Fruit fly (Drosophila melanogaster) whole organism, embryonic: Measurements from ENCODE around the gene Nrx-IV.

Experiments used
- BtbVII ChIP-seq: fragments of 200-800 bp; sonication (Bioruptor generic); optimal IDR thresholded peaks from 3 replicates; lab custom pipeline; 2017; ENCODE audit warnings: missing biosample characterization, mild to moderate bottlenecking, missing genetic modification characterization
- CG10431 ChIP-seq: fragments of 200-800 bp; sonication (Bioruptor generic); optimal IDR thresholded peaks from 3 replicates; lab custom pipeline; 2018; ENCODE audit warnings: missing biosample characterization, mild to moderate bottlenecking, missing genetic modification characterization
- CG11695 ChIP-seq: fragments of 200-800 bp; sonication (Bioruptor generic); IDR thresholded peaks from 3 replicates; pipeline ENCODE4 v1.3.6; 2022; ENCODE audit warnings: missing biosample characterization, missing genetic modification characterization
- CG11723 ChIP-seq: fragments of 200-800 bp; sonication (Bioruptor generic); optimal IDR thresholded peaks from 2 replicates; lab custom pipeline; 2017; ENCODE audit warnings: missing biosample characterization, mild to moderate bottlenecking, missing genetic modification characterization
- CG14667 ChIP-seq: fragments of 200-800 bp; sonication (Bioruptor generic); IDR thresholded peaks from 2 replicates; pipeline ENCODE4 v1.3.6; 2022; ENCODE audit warnings: missing biosample characterization, missing genetic modification characterization
- CG2129 ChIP-seq: fragments of 200-800 bp; sonication (Bioruptor generic); IDR thresholded peaks from 2 replicates; pipeline ENCODE4 v1.3.6; 2022; ENCODE audit warnings: missing biosample characterization, missing genetic modification characterization; ENCODE audit not compliant: partially characterized antibody
- CG3995 ChIP-seq: fragments of 200-800 bp; sonication (Bioruptor generic); optimal IDR thresholded peaks from 3 replicates; lab custom pipeline; 2016; ENCODE audit warnings: missing biosample characterization, missing genetic modification characterization
- CG7357 ChIP-seq: fragments of 200-800 bp; sonication (Bioruptor generic); IDR thresholded peaks from 3 replicates; pipeline ENCODE4 v1.3.6; 2022; ENCODE audit warnings: missing biosample characterization, missing genetic modification characterization
- Dll ChIP-seq: fragments of 200-800 bp; sonication (Bioruptor generic); IDR thresholded peaks from 4 replicates; pipeline ENCODE4 v1.3.6; 2022; ENCODE audit warnings: missing biosample characterization, missing genetic modification characterization; ENCODE audit not compliant: partially characterized antibody
- Hmr ChIP-seq: fragments of 200-800 bp; sonication (Bioruptor generic); optimal IDR thresholded peaks from 3 replicates; lab custom pipeline; 2017; ENCODE audit warnings: mild to moderate bottlenecking, missing biosample characterization, missing genetic modification reagents, missing genetic modification characterization
- Hr3 ChIP-seq: fragments of 200-800 bp; sonication (Bioruptor generic); optimal IDR thresholded peaks from 3 replicates; lab custom pipeline; 2016; ENCODE audit warnings: missing biosample characterization, missing genetic modification characterization
- Hr78 ChIP-seq, 2 experiments: fragments of 200-800 bp in 1 of 2; fragments of >200 bp in 1 of 2; sonication (Bioruptor generic) in 1 of 2; optimal IDR thresholded peaks; 2 replicates each; lab custom pipeline; 2017 to 2019; ENCODE audit warnings: missing biosample characterization in 2 of 2, missing genetic modification characterization in 2 of 2, mild to moderate bottlenecking in 1 of 2, moderate library complexity in 1 of 2
- NC2α ChIP-seq: fragments of 200-800 bp; sonication (Bioruptor generic); optimal IDR thresholded peaks from 2 replicates; lab custom pipeline; 2016; ENCODE audit warnings: missing biosample characterization, missing genetic modification characterization
- ato ChIP-seq: fragments of 200-800 bp; sonication (Bioruptor generic); IDR thresholded peaks from 2 replicates; pipeline ENCODE4 v1.3.6; 2022; ENCODE audit warnings: missing biosample characterization, missing genetic modification characterization; ENCODE audit not compliant: partially characterized antibody
- ci ChIP-seq: fragments of 200-800 bp; sonication (Bioruptor generic); IDR thresholded peaks from 3 replicates; pipeline ENCODE4 v1.3.6; 2022; ENCODE audit warnings: missing biosample characterization, missing genetic modification characterization
- dan ChIP-seq: fragments of 200-800 bp; sonication (Bioruptor generic); IDR thresholded peaks from 2 replicates; pipeline ENCODE4 v1.3.6; 2022; ENCODE audit warnings: missing biosample characterization, missing genetic modification characterization
- nerfin-1 ChIP-seq: fragments of 200-800 bp; sonication (Bioruptor generic); optimal IDR thresholded peaks from 3 replicates; lab custom pipeline; 2019; ENCODE audit warnings: missing biosample characterization, mild to moderate bottlenecking, missing genetic modification characterization, moderate library complexity
- pb ChIP-seq: fragments of 200-800 bp; sonication (Bioruptor generic); optimal IDR thresholded peaks from 3 replicates; lab custom pipeline; 2016; ENCODE audit warnings: missing biosample characterization, missing genetic modification characterization
- salm ChIP-seq: fragments of 200-800 bp; sonication (Bioruptor generic); optimal IDR thresholded peaks from 2 replicates; lab custom pipeline; 2018; ENCODE audit warnings: missing biosample characterization, mild to moderate bottlenecking, missing genetic modification characterization
- tna ChIP-seq: fragments of 200-800 bp; sonication (Bioruptor generic); IDR thresholded peaks from 2 replicates; pipeline ENCODE4 v1.3.6; 2022; ENCODE audit warnings: missing biosample characterization, missing genetic modification characterization; ENCODE audit not compliant: partially characterized antibody
- ttk ChIP-seq: fragments of 200-800 bp; sonication (Bioruptor generic); IDR thresholded peaks from 2 replicates; pipeline ENCODE4 v2.1.2; 2022; ENCODE audit warnings: missing biosample characterization, missing genetic modification characterization
- vfl ChIP-seq: fragments of 200-800 bp; sonication (Bioruptor generic); optimal IDR thresholded peaks from 2 replicates; lab custom pipeline; 2016; ENCODE audit warnings: missing biosample characterization, missing genetic modification characterization

Gene Nrx-IV

dm6 chr3L:12205848-12206247 lies 59.5 kb downstream of the Nrx-IV start, which contains the start of gene Tsen54 (continued):
- TF ChIP-seq CG3995: no peak
- no peak for TF ChIP-seq vfl
- TF ChIP-seq Hmr (GFP tag; lab: Kevin White, UChicago): no peak
- TF ChIP-seq NC2α (GFP tag; lab: Kevin White, UChicago): no peak
- no peak for TF ChIP-seq Hr3 (GFP tag; lab: Kevin White, UChicago)
- no peak for TF ChIP-seq dan (GFP tag; lab: Robert Waterston, UW)
- no peak for TF ChIP-seq tna (GFP tag; lab: Robert Waterston, UW)
- TF ChIP-seq CG11695 (GFP tag; lab: Robert Waterston, UW): no peak
- no peak for TF ChIP-seq BtbVII (GFP tag; lab: Kevin White, UChicago)
- no peak for TF ChIP-seq salm (tag; lab: Kevin White, UChicago)
- no peak for TF ChIP-seq pb (GFP tag; lab: Kevin White, UChicago)
- TF ChIP-seq Hr78 (GFP tag; optimal IDR thresholded peaks at IDR 0.05; lab: Kevin White, UChicago): no peak
- TF ChIP-seq ttk: no peak
- TF ChIP-seq Dll (GFP tag; lab: Robert Waterston, UW): peak; percentile 75
- TF ChIP-seq CG7357 (GFP tag; lab: Robert Waterston, UW): no peak
- no peak for TF ChIP-seq CG11723 (GFP tag; lab: Kevin White, UChicago)
- TF ChIP-seq nerfin-1 (tag; lab: Kevin White, UChicago): no peak
- TF ChIP-seq CG2129 (GFP tag; lab: Robert Waterston, UW): 0 out of 2 replicates have a peak, but pooled peaks have one; percentile 21
- no peak for TF ChIP-seq ci (GFP tag; lab: Robert Waterston, UW)
- no peak for TF ChIP-seq CG10431 (GFP tag; lab: Kevin White, UChicago)
- TF ChIP-seq CG14667 (GFP tag; lab: Robert Waterston, UW): no peak
- peak; percentile 50; the same call in 1 of the 2 replicates for TF ChIP-seq ato (GFP tag; lab: Robert Waterston, UW)
- TF ChIP-seq, all 482 proteins: peak for 42
